Worm (Caenorhabditis elegans) whole organism, L1 larva: ENCODE data around the gene erg-28.

Experiments used
- C04F5.9 ChIP-seq: sonication (generic microtip); optimal IDR thresholded peaks from 2 replicates; lab custom pipeline; 2016; ENCODE audit warnings: missing genetic modification characterization, missing compliant biosample characterization
- F16B12.6 ChIP-seq: fragments of 150-350 bp; optimal IDR thresholded peaks from 2 replicates; lab custom pipeline; 2014; ENCODE audit warnings: missing biosample characterization, missing genetic modification characterization
- Y116A8C.19 ChIP-seq: sonication (generic microtip); optimal IDR thresholded peaks from 2 replicates; lab custom pipeline; 2016; ENCODE audit warnings: missing compliant biosample characterization, missing genetic modification characterization, borderline replicate concordance
- aha-1 ChIP-seq: fragments of 150-350 bp; optimal IDR thresholded peaks from 2 replicates; lab custom pipeline; 2014; ENCODE audit warnings: missing biosample characterization, missing genetic modification characterization
- aly-2 ChIP-seq: fragments of 150-350 bp; optimal IDR thresholded peaks from 2 replicates; lab custom pipeline; 2014; ENCODE audit warnings: missing biosample characterization, missing genetic modification characterization
- blmp-1 ChIP-seq: fragments of 150-350 bp; optimal IDR thresholded peaks from 2 replicates; lab custom pipeline; 2014; ENCODE audit warnings: missing biosample characterization, missing genetic modification characterization
- ceh-63 ChIP-seq: fragments of 200-800 bp; sonication (Bioruptor generic); optimal IDR thresholded peaks from 2 replicates; lab custom pipeline; 2018; ENCODE audit warnings: mild to moderate bottlenecking, missing genetic modification characterization, missing compliant biosample characterization
- ceh-82 ChIP-seq, 3 experiments: fragments of 150-350 bp in 1 of 3; sonication (generic microtip) in 2 of 3; optimal IDR thresholded peaks; 2 replicates each; lab custom pipeline; 2014 to 2017; ENCODE audit warnings: missing biosample characterization in 3 of 3, missing genetic modification characterization in 3 of 3
- ceh-88 ChIP-seq: fragments of 200-800 bp; sonication (Bioruptor generic); IDR thresholded peaks from 2 replicates; pipeline ENCODE4 v1.3.6; 2022; ENCODE audit warnings: missing genetic modification characterization, missing compliant biosample characterization
- ceh-90 ChIP-seq: sonication (generic microtip); optimal IDR thresholded peaks from 2 replicates; lab custom pipeline; 2016; ENCODE audit warnings: missing genetic modification characterization, missing compliant biosample characterization
- ces-1 ChIP-seq: fragments of 150-350 bp; optimal IDR thresholded peaks from 2 replicates; lab custom pipeline; 2014; ENCODE audit warnings: missing biosample characterization, missing genetic modification reagents, missing genetic modification characterization
- dsc-1 ChIP-seq: sonication (generic microtip); optimal IDR thresholded peaks from 2 replicates; lab custom pipeline; 2016; ENCODE audit warnings: mild to moderate bottlenecking, missing genetic modification characterization, missing compliant biosample characterization
- efl-3 ChIP-seq: fragments of 200-800 bp; sonication (Bioruptor generic); optimal IDR thresholded peaks from 2 replicates; lab custom pipeline; 2018; ENCODE audit warnings: mild to moderate bottlenecking, missing genetic modification characterization, missing compliant biosample characterization
- elt-2 ChIP-seq: sonication (generic microtip); optimal IDR thresholded peaks from 2 replicates; lab custom pipeline; 2016; ENCODE audit warnings: missing genetic modification characterization, mild to moderate bottlenecking, inconsistent platforms, missing compliant biosample characterization, missing genetic modification reagents
- ets-5 ChIP-seq: fragments of 200-800 bp; sonication (Bioruptor generic); IDR thresholded peaks from 2 replicates; pipeline ENCODE4 v1.3.6; 2022; ENCODE audit warnings: missing genetic modification characterization, missing compliant biosample characterization
- fkh-10 ChIP-seq: sonication (generic microtip); optimal IDR thresholded peaks from 2 replicates; lab custom pipeline; 2017; ENCODE audit warnings: missing biosample characterization, missing genetic modification reagents, missing genetic modification characterization
- fkh-8 ChIP-seq: sonication (generic microtip); optimal IDR thresholded peaks from 2 replicates; lab custom pipeline; 2016; ENCODE audit warnings: mild to moderate bottlenecking, missing genetic modification characterization, missing compliant biosample characterization
- fos-1 ChIP-seq: fragments of 150-350 bp; optimal IDR thresholded peaks from 2 replicates; lab custom pipeline; 2014; ENCODE audit warnings: missing biosample characterization, missing genetic modification characterization
- hlh-4 ChIP-seq: sonication (generic microtip); optimal IDR thresholded peaks from 2 replicates; lab custom pipeline; 2016; ENCODE audit warnings: mild to moderate bottlenecking, missing genetic modification characterization, missing compliant biosample characterization
- isw-1 ChIP-seq: fragments of 200-800 bp; sonication (Bioruptor generic); IDR thresholded peaks from 2 replicates; pipeline ENCODE4 v1.3.6; 2022; ENCODE audit warnings: missing genetic modification characterization, missing compliant biosample characterization
- lin-35 ChIP-seq, 2 experiments: fragments of 150-350 bp; optimal IDR thresholded peaks; 2 replicates each; lab custom pipeline; 2014; ENCODE audit warnings: missing biosample characterization in 2 of 2, missing genetic modification characterization in 2 of 2, missing genetic modification reagents in 2 of 2
- mab-9 ChIP-seq: fragments of 200-800 bp; sonication (Bioruptor generic); IDR thresholded peaks from 2 replicates; pipeline ENCODE4 v1.3.6; 2022; ENCODE audit warnings: missing genetic modification reagents, missing genetic modification characterization, missing compliant biosample characterization
- nhr-12 ChIP-seq: sonication (generic microtip); optimal IDR thresholded peaks from 2 replicates; lab custom pipeline; 2017; ENCODE audit warnings: missing biosample characterization, missing genetic modification characterization
- nhr-237 ChIP-seq: fragments of 150-350 bp; optimal IDR thresholded peaks from 2 replicates; lab custom pipeline; 2014; ENCODE audit warnings: missing biosample characterization, missing genetic modification characterization
- nhr-71 ChIP-seq: sonication (generic microtip); optimal IDR thresholded peaks from 2 replicates; lab custom pipeline; 2016; ENCODE audit warnings: mild to moderate bottlenecking, missing genetic modification characterization, moderate library complexity, missing compliant biosample characterization
- nhr-76 ChIP-seq: sonication (generic microtip); optimal IDR thresholded peaks from 2 replicates; lab custom pipeline; 2017; ENCODE audit warnings: missing biosample characterization, missing genetic modification characterization
- nhr-85 ChIP-seq: sonication (generic microtip); peaks from one replicate; lab custom pipeline; 2016; ENCODE audit warnings: missing genetic modification characterization, inconsistent platforms, missing compliant biosample characterization
- nhr-90 ChIP-seq: sonication (generic microtip); optimal IDR thresholded peaks from 2 replicates; lab custom pipeline; 2016; ENCODE audit warnings: mild to moderate bottlenecking, missing genetic modification characterization, missing compliant biosample characterization; ENCODE audit not compliant: poor library complexity
- pax-3 ChIP-seq: fragments of 200-800 bp; sonication (Bioruptor generic); optimal IDR thresholded peaks from 2 replicates; lab custom pipeline; 2018; ENCODE audit warnings: mild to moderate bottlenecking, missing genetic modification characterization, moderate library complexity, missing compliant biosample characterization
- sptf-1 ChIP-seq: fragments of 150-350 bp; optimal IDR thresholded peaks from 2 replicates; lab custom pipeline; 2014; ENCODE audit warnings: missing biosample characterization, missing genetic modification characterization
- tlp-1 ChIP-seq: fragments of 150-350 bp; optimal IDR thresholded peaks from 2 replicates; lab custom pipeline; 2014; ENCODE audit warnings: missing biosample characterization, missing genetic modification characterization
- unc-130 ChIP-seq: fragments of 150-350 bp; optimal IDR thresholded peaks from 2 replicates; lab custom pipeline; 2017; ENCODE audit warnings: missing biosample characterization, missing genetic modification characterization, inconsistent platforms
- unc-30 ChIP-seq: sonication (generic microtip); optimal IDR thresholded peaks from 2 replicates; lab custom pipeline; 2017; ENCODE audit warnings: missing biosample characterization, missing genetic modification characterization
- unc-86 ChIP-seq: sonication (generic microtip); optimal IDR thresholded peaks from 2 replicates; lab custom pipeline; 2016; ENCODE audit warnings: missing genetic modification characterization, missing compliant biosample characterization
- vab-15 ChIP-seq: sonication (generic microtip); optimal IDR thresholded peaks from 2 replicates; lab custom pipeline; 2017; ENCODE audit warnings: missing genotype, mild to moderate bottlenecking, missing genetic modification characterization, missing compliant biosample characterization
- zag-1 ChIP-seq: fragments of 150-350 bp; optimal IDR thresholded peaks from 2 replicates; lab custom pipeline; 2014; ENCODE audit warnings: missing biosample characterization, missing genetic modification characterization
- ztf-11 ChIP-seq, 2 experiments: sonication (generic microtip); optimal IDR thresholded peaks; 2 replicates each; lab custom pipeline; 2016 to 2017; ENCODE audit warnings: missing genetic modification characterization in 2 of 2, missing biosample characterization in 1 of 2, missing compliant biosample characterization in 1 of 2
- ztf-4 ChIP-seq: fragments of 150-350 bp; optimal IDR thresholded peaks from 2 replicates; lab custom pipeline; 2014; ENCODE audit warnings: missing biosample characterization, missing genetic modification characterization

Gene erg-28

DNA sequence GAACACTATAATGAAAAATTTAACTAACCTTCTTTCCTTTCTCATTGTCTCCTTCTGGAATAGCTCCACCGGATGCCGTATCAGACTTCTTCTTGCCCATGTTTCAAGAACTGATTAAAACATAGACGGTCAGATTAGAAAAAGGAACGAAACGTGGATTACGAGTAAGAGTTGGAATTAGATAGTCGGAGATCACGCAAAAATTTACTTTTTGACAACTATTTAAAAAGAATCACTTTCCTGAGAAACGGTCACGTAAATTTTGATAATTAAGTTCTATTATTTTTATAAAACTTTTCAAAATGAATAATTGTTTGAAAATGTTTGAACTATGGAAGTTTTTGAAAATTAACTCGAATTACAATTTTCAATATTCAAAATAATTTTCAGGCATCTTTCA lies 4.9 kb downstream of the erg-28 start, which contains the start of gene cyc-2.2:
cyc-2.2 (minus strand) TSS at position 101 of the 400 bp plus-strand sequence.
- TF ChIP-seq nhr-76 (tag; lab: Kevin White, UChicago) (no peak), fos-1 (tag; lab: Kevin White, UChicago) (no peak), dsc-1 (no peak), hlh-4 (tag; lab: Kevin White, UChicago) (no peak), C04F5.9 (tag; lab: Kevin White, UChicago) (no peak), unc-30 (tag; lab: Kevin White, UChicago) (no peak), ets-5 (GFP tag; lab: Robert Waterston, UW) (no peak), ceh-90 (no peak), F16B12.6 (tag; lab: Kevin White, UChicago) (no peak), ceh-63 (GFP tag; lab: Kevin White, UChicago) (no peak), Y116A8C.19 (tag; lab: Kevin White, UChicago) (no peak), fkh-8 (tag; lab: Kevin White, UChicago) (no peak)

DNA sequence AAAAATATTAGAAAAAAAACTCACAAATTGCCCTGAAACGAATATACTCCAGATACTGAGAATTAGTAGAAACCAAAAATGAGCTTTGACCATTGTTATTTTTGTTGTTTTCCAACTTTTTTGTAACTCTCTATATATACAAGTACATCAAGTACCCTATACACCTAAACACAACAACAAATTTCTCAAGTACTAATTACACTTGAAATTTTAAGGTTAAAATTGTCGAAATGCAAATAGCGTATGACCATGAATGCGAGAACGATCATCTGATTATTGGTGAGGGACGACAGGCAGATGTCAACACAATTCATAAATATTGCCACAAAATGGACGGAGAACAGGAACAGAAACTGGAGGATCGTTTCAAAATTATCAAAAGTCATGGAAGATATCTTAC lies 17.2 kb downstream of the erg-28 start, which contains the start of gene F56H9.9:
F56H9.9 (minus strand) TSS at position 101 of the 400 bp plus-strand sequence.
- TF ChIP-seq nhr-237 (tag; lab: Kevin White, UChicago) (no peak), unc-86 (tag; lab: Kevin White, UChicago) (no peak), ceh-82 (tag; optimal IDR thresholded peaks at IDR 0.05; lab: Kevin White, UChicago) (no peak), isw-1 (GFP tag; lab: Robert Waterston, UW) (no peak), fkh-8 (tag; lab: Kevin White, UChicago) (no peak), zag-1 (tag; lab: Kevin White, UChicago) (no peak), vab-15 (tag; lab: Kevin White, UChicago) (no peak), ceh-88 (GFP tag; lab: Robert Waterston, UW) (no peak), sptf-1 (tag; lab: Kevin White, UChicago) (no peak), ztf-11 (tag; optimal IDR thresholded peaks at IDR 0.05; lab: Kevin White, UChicago) (no peak), elt-2 (tag; lab: Kevin White, UChicago) (no peak)
- TF ChIP-seq, all 84 proteins: peak for 0

DNA sequence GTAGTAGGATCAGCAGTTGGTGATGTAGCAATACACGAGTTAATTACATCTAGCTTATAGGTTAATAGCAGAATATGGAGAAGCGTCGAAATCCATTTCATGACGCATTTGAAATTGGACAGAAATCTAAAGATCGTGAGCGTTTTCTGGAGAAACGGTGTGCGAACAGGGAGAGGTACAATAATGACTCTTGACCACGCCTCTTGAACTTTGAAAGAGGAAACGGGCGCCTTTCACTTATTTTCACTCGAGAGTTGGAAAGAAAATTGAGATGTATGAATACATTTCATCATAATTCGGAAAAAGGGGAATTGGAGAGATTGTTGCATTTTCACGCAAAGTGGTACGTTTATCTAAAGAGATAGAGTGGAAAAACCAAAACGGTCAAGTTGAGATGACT lies 22.5 kb downstream of the erg-28 start, which contains the start of gene F56H9.6:
F56H9.6 (minus strand) TSS at position 101 of the 400 bp plus-strand sequence.
- TF ChIP-seq aha-1 (tag; lab: Kevin White, UChicago): no peak
- peak; percentile 31 for TF ChIP-seq blmp-1 (tag; lab: Kevin White, UChicago)
- TF ChIP-seq, all 84 proteins: peak for 1

DNA sequence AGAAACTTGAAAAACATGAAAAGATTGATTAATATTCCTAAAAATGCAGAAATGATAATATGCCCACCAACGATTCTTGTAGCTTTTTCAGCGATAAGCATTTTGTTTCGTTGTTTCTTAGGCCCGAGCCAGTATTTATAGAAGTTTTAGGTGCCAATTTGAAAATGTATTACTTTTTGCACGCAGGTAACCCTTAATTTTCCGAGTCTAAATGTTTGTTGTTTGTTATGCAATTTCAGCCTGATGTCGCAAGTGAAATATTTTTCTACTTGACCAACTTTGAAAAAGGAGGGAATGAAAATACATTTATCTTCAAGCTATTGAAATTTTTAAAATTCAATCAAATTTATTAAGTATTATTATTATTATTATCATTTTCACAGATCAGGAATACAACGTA lies 24.8 kb downstream of the erg-28 start, which contains the start of gene srx-113:
srx-113 (minus strand) TSS at position 101 of the 400 bp plus-strand sequence.
- TF ChIP-seq pax-3 (tag; lab: Kevin White, UChicago) (peak; percentile 14), nhr-71 (tag; lab: Kevin White, UChicago) (no peak)

DNA sequence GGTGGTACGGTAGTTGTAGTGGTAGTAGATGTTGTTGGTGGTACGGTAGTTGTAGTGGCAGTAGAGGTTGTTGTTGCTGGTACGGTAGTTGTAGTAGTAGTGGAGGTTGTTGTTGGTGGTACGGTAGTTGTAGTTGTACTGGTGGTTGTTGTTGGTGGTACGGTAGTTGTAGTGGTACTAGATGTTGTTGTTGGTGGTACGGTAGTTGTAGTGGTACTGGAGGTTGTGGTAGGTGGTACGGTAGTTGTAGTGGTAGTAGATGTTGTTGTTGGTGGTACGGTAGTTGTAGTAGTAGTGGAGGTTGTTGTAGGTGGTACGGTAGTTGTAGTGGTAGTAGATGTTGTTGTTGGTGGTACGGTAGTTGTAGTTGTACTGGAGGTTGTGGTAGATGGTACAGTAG lies 25.8 kb downstream of the erg-28 start:
- TF ChIP-seq ceh-90 (no peak), isw-1 (GFP tag; lab: Robert Waterston, UW) (no peak), nhr-90 (no peak), C04F5.9 (tag; lab: Kevin White, UChicago) (no peak), nhr-85 (no peak), nhr-12 (no peak), tlp-1 (tag; lab: Kevin White, UChicago) (no peak), blmp-1 (tag; lab: Kevin White, UChicago) (no peak), fkh-10 (GFP tag; lab: Kevin White, UChicago) (no peak), efl-3 (GFP tag; lab: Kevin White, UChicago) (no peak)

DNA sequence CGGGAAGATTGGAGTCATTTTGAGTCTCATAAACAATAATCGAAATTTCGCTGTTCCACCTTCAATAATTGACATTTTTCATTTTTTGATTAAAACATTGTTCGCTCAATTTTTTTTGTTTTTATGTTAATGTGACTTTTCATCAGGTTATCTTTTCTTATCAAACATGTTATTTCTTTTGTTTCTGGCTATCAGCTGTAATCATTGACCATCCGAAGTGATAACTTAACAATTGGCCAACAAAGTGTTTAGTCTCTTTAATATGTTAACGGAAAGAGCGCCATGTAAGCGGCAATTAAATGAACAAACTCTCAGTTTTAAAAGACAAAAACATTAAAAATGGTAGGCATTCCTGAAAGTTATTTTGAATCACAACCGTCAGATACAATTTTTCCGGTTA lies 26.8 kb downstream of the erg-28 start:
- TF ChIP-seq nhr-90: no peak
- TF ChIP-seq ces-1 (GFP tag; lab: Kevin White, UChicago): no peak
- no peak for TF ChIP-seq ztf-4 (tag; lab: Kevin White, UChicago)
- TF ChIP-seq fos-1 (tag; lab: Kevin White, UChicago): no peak
- TF ChIP-seq C04F5.9 (tag; lab: Kevin White, UChicago): no peak
- no peak for TF ChIP-seq nhr-85
- TF ChIP-seq elt-2 (tag; lab: Kevin White, UChicago): peak; percentile 85
- no peak for TF ChIP-seq aly-2 (tag; lab: Kevin White, UChicago)
- peak in 1 of 2 experiments; percentile 22 for TF ChIP-seq lin-35 (GFP tag; optimal IDR thresholded peaks at IDR 0.05; lab: Kevin White, UChicago)
- TF ChIP-seq unc-130 (tag; lab: Kevin White, UChicago): no peak
- TF ChIP-seq mab-9 (GFP tag; lab: Robert Waterston, UW): no peak
- no peak for TF ChIP-seq nhr-237 (tag; lab: Kevin White, UChicago)
